Worm (Caenorhabditis elegans): ENCODE data around the gene C33A12.4.

DNA sequence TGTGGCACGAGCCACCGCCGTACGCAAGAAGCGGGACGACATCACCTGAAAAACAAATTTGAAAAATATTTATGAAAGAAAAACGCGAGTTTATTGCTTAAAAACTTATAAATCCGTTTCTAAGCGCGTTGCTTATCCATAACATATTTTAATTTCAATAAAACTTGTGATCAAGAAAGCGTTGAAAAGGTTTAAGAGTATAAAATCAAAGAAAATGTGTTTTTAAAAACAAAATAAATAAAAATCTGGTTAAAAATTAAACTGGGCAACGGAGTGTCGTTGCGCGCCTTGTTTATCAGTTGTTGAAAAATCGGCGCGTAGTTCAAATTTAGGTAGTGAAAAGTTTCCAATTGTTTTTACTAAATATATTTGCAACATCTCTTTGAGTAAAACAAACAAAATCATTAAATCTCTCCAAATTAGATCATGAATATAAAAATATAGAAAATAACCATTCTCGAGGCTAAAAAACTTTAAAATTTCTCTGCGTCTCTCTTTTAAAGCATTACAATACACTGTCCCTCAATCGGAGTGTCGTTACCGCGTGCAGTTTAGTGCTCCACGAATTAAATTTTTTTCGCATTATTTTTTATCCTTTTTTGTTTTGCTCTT lies 14.6 kb upstream of the C33A12.4 start, which contains the start of gene ndua-5:
- TF ChIP-seq sea-1 (GFP tag; conservative IDR thresholded peaks at IDR 0.05) (no peak), ets-7 (tag; optimal IDR thresholded peaks at IDR 0.05) (no peak), ama-1 (optimal IDR thresholded peaks at IDR 0.05) (no peak), ceh-13 (GFP tag; optimal IDR thresholded peaks at IDR 0.05) (no peak), tra-4 (tag; optimal IDR thresholded peaks at IDR 0.05) (no peak), scrt-1 (GFP tag; IDR thresholded peaks at IDR 0.05) (no peak), tbx-37 (GFP tag; conservative IDR thresholded peaks at IDR 0.05) (no peak), flt-1 (GFP tag; IDR thresholded peaks at IDR 0.05) (no peak), ceh-36 (tag; optimal IDR thresholded peaks at IDR 0.05) (no peak), pes-1 (GFP tag; IDR thresholded peaks at IDR 0.05) (no peak), hnd-1 (tag; optimal IDR thresholded peaks at IDR 0.05) (no peak)
